Worm (Caenorhabditis elegans) whole organism, L3 larva: ENCODE results near the gene clec-225.

ENCODE experiments used
- R02D3.7 ChIP-seq: fragments of 150-350 bp; optimal IDR thresholded peaks from 2 replicates; lab custom pipeline; 2014; ENCODE audit warnings: missing biosample characterization, missing genetic modification characterization
- ZK546.5 ChIP-seq: sonication (generic microtip); optimal IDR thresholded peaks from 2 replicates; lab custom pipeline; 2017; ENCODE audit warnings: missing biosample characterization, missing genetic modification characterization
- ceh-16 ChIP-seq: sonication (generic microtip); optimal IDR thresholded peaks from 2 replicates; lab custom pipeline; 2017; ENCODE audit warnings: missing biosample characterization, missing genetic modification characterization
- ceh-28 ChIP-seq: fragments of 150-350 bp; optimal IDR thresholded peaks from 2 replicates; lab custom pipeline; 2014; ENCODE audit warnings: missing biosample characterization, missing genetic modification reagents, missing genetic modification characterization
- ceh-82 ChIP-seq: fragments of 150-350 bp; optimal IDR thresholded peaks from 2 replicates; lab custom pipeline; 2014; ENCODE audit warnings: missing biosample characterization, missing genetic modification characterization
- ceh-9 ChIP-seq: sonication (generic microtip); optimal IDR thresholded peaks from 2 replicates; lab custom pipeline; 2018; ENCODE audit warnings: missing biosample characterization, missing genetic modification characterization
- daf-12 ChIP-seq: fragments of 150-350 bp; optimal IDR thresholded peaks from 2 replicates; lab custom pipeline; 2014; ENCODE audit warnings: missing biosample characterization, missing genetic modification reagents, missing genetic modification characterization
- egl-27 ChIP-seq: sonication (generic microtip); optimal IDR thresholded peaks from 4 replicates; lab custom pipeline; 2017; ENCODE audit warnings: missing biosample characterization, missing genetic modification reagents, missing genetic modification characterization
- egl-5 ChIP-seq: fragments of 150-350 bp; optimal IDR thresholded peaks from 2 replicates; lab custom pipeline; 2017; ENCODE audit warnings: missing biosample characterization, missing genetic modification reagents, missing genetic modification characterization, inconsistent platforms
- elt-1 ChIP-seq: fragments of 150-350 bp; optimal IDR thresholded peaks from 2 replicates; lab custom pipeline; 2014; ENCODE audit warnings: missing biosample characterization, missing genetic modification characterization
- elt-2 ChIP-seq: sonication (generic microtip); optimal IDR thresholded peaks from 2 replicates; lab custom pipeline; 2016; ENCODE audit warnings: missing genetic modification reagents, mild to moderate bottlenecking, missing genetic modification characterization, missing compliant biosample characterization
- elt-3 ChIP-seq, 3 experiments: fragments of 150-350 bp in 1 of 3; sonication (generic microtip) in 2 of 3; optimal IDR thresholded peaks; 2 replicates in 2 of 3; 4 replicates in 1 of 3; lab custom pipeline; 2014 to 2017; ENCODE audit warnings: missing biosample characterization in 3 of 3, missing genetic modification characterization in 3 of 3
- fkh-10 ChIP-seq: sonication (generic microtip); optimal IDR thresholded peaks from 2 replicates; lab custom pipeline; 2017; ENCODE audit warnings: missing biosample characterization, missing genetic modification reagents, missing genetic modification characterization
- fkh-2 ChIP-seq: fragments of 150-350 bp; optimal IDR thresholded peaks from 2 replicates; lab custom pipeline; 2014; ENCODE audit warnings: missing biosample characterization, missing genetic modification reagents, missing genetic modification characterization
- hmg-11 ChIP-seq: sonication (generic microtip); optimal IDR thresholded peaks from 2 replicates; lab custom pipeline; 2016; ENCODE audit warnings: missing genetic modification characterization, missing compliant biosample characterization
- jun-1 ChIP-seq: fragments of 150-350 bp; optimal IDR thresholded peaks from 2 replicates; lab custom pipeline; 2014; ENCODE audit warnings: missing biosample characterization, missing genetic modification reagents, missing genetic modification characterization
- lin-15B ChIP-seq: fragments of 150-350 bp; optimal IDR thresholded peaks from 2 replicates; lab custom pipeline; 2014; ENCODE audit warnings: missing biosample characterization, missing genetic modification characterization
- mml-1 ChIP-seq: fragments of 150-350 bp; sonication (generic microtip); optimal IDR thresholded peaks from 3 replicates; lab custom pipeline; 2014; ENCODE audit warnings: missing biosample characterization, missing genetic modification characterization
- nfya-1 ChIP-seq: sonication (generic microtip); optimal IDR thresholded peaks from 2 replicates; lab custom pipeline; 2017; ENCODE audit warnings: missing genetic modification characterization, mild to moderate bottlenecking, missing compliant biosample characterization, antibody characterized with exemption, moderate library complexity; ENCODE audit not compliant: insufficient read depth
- nhr-11 ChIP-seq: fragments of 150-350 bp; optimal IDR thresholded peaks from 2 replicates; lab custom pipeline; 2014; ENCODE audit warnings: missing biosample characterization, missing genetic modification characterization
- nhr-12 ChIP-seq: fragments of 150-350 bp; optimal IDR thresholded peaks from 2 replicates; lab custom pipeline; 2014; ENCODE audit warnings: missing biosample characterization, missing genetic modification characterization
- nhr-23 ChIP-seq: fragments of 150-350 bp; optimal IDR thresholded peaks from 2 replicates; lab custom pipeline; 2014; ENCODE audit warnings: missing biosample characterization, missing genetic modification reagents, missing genetic modification characterization
- nhr-28 ChIP-seq: fragments of 150-350 bp; optimal IDR thresholded peaks from 2 replicates; lab custom pipeline; 2014; ENCODE audit warnings: missing biosample characterization, missing genetic modification characterization
- nhr-43 ChIP-seq: sonication (generic microtip); optimal IDR thresholded peaks from 2 replicates; lab custom pipeline; 2016; ENCODE audit warnings: mild to moderate bottlenecking, missing genetic modification characterization, missing compliant biosample characterization; ENCODE audit not compliant: poor library complexity, severe bottlenecking
- nhr-67 ChIP-seq: fragments of 150-350 bp; optimal IDR thresholded peaks from 2 replicates; lab custom pipeline; 2014; ENCODE audit warnings: missing biosample characterization, missing genetic modification characterization
- nhr-76 ChIP-seq: fragments of 150-350 bp; sonication (generic microtip); optimal IDR thresholded peaks from 5 replicates; lab custom pipeline; 2014; ENCODE audit warnings: missing biosample characterization, missing genetic modification characterization
- pha-4 ChIP-seq: fragments of 150-350 bp; optimal IDR thresholded peaks from 2 replicates; lab custom pipeline; 2014; ENCODE audit warnings: missing biosample characterization, missing genetic modification reagents, missing genetic modification characterization
- pqm-1 ChIP-seq: fragments of 150-350 bp; optimal IDR thresholded peaks from 2 replicates; lab custom pipeline; 2017; ENCODE audit warnings: missing biosample characterization, missing genetic modification characterization, inconsistent platforms
- skn-1 ChIP-seq: fragments of 150-350 bp; optimal IDR thresholded peaks from 2 replicates; lab custom pipeline; 2014; ENCODE audit warnings: missing biosample characterization, missing genetic modification characterization
- snpc-4 ChIP-seq: fragments of 150-350 bp; optimal IDR thresholded peaks from 2 replicates; lab custom pipeline; 2014; ENCODE audit warnings: missing biosample characterization, missing genetic modification characterization
- tbx-2 ChIP-seq: sonication (generic microtip); optimal IDR thresholded peaks from 2 replicates; lab custom pipeline; 2016; ENCODE audit warnings: mild to moderate bottlenecking, missing genetic modification characterization, missing compliant biosample characterization
- unc-39 ChIP-seq: sonication (generic microtip); optimal IDR thresholded peaks from 4 replicates; lab custom pipeline; 2017; ENCODE audit warnings: missing biosample characterization, missing genetic modification characterization
- ztf-11 ChIP-seq: fragments of 150-350 bp; optimal IDR thresholded peaks from 2 replicates; lab custom pipeline; 2014; ENCODE audit warnings: missing biosample characterization, missing genetic modification characterization
- ztf-4 ChIP-seq: fragments of 150-350 bp; optimal IDR thresholded peaks from 2 replicates; lab custom pipeline; 2014; ENCODE audit warnings: missing biosample characterization, missing genetic modification characterization

Gene clec-225

ce11 chrV:13173718-13174117 is 39.0 kb upstream of the clec-225 start:
- no peak for TF ChIP-seq hmg-11
- no peak for TF ChIP-seq elt-3 (tag; optimal IDR thresholded peaks at IDR 0.05; lab: Kevin White, UChicago)
- TF ChIP-seq nfya-1 (tag; lab: Kevin White, UChicago) = no peak
- no peak for TF ChIP-seq nhr-76
- TF ChIP-seq nhr-43 (tag; lab: Kevin White, UChicago) = peak; percentile 5
- TF ChIP-seq ceh-9 (tag; lab: Kevin White, UChicago) = no peak
- TF ChIP-seq lin-15B (tag; lab: Kevin White, UChicago) = no peak
- TF ChIP-seq fkh-2 (tag; lab: Kevin White, UChicago) = no peak
- TF ChIP-seq ceh-16 (tag; lab: Kevin White, UChicago) = no peak
- no peak for TF ChIP-seq ztf-4 (tag; lab: Kevin White, UChicago)
- TF ChIP-seq elt-2 (tag; lab: Kevin White, UChicago) = peak; percentile 17
- no peak for TF ChIP-seq pqm-1 (tag; lab: Kevin White, UChicago)
- no peak for TF ChIP-seq daf-12 (tag; lab: Kevin White, UChicago)
- no peak for TF ChIP-seq elt-1 (tag; lab: Kevin White, UChicago)

ce11 chrV:13170497-13170896 is 35.8 kb upstream of the clec-225 start:
- no peak for TF ChIP-seq ztf-11
- TF ChIP-seq nfya-1 (tag; lab: Kevin White, UChicago) = no peak
- TF ChIP-seq, all 47 proteins: peak for 0

ce11 chrV:13166582-13166981 is 31.9 kb upstream of the clec-225 start:
- no peak for TF ChIP-seq ceh-82 (tag; lab: Kevin White, UChicago)
- peak; percentile 4 for TF ChIP-seq hmg-11
- TF ChIP-seq skn-1 = no peak
- no peak for TF ChIP-seq nhr-43 (tag; lab: Kevin White, UChicago)

- TF ChIP-seq fkh-10 (GFP tag; lab: Kevin White, UChicago) (peak; percentile 40), nhr-67 (tag; lab: Kevin White, UChicago) (no peak), R02D3.7 (tag; lab: Kevin White, UChicago) (no peak)
Measured at ce11 chrV:13165244-13165643, 30.6 kb upstream of the clec-225 start.

- no peak for TF ChIP-seq nhr-28 (tag; lab: Kevin White, UChicago)
- TF ChIP-seq mml-1 (tag; lab: Kevin White, UChicago) = no peak
- TF ChIP-seq ZK546.5 (tag; lab: Kevin White, UChicago) = no peak
- TF ChIP-seq nhr-76 = no peak
- TF ChIP-seq nhr-43 (tag; lab: Kevin White, UChicago) = no peak
- no peak for TF ChIP-seq skn-1
- TF ChIP-seq unc-39 (tag; lab: Kevin White, UChicago) = no peak
- peak; percentile 80 for TF ChIP-seq elt-2 (tag; lab: Kevin White, UChicago)
- TF ChIP-seq nhr-12 = no peak
- TF ChIP-seq ceh-28 (tag; lab: Kevin White, UChicago) = no peak
- TF ChIP-seq egl-5 = no peak
- no peak for TF ChIP-seq ztf-4 (tag; lab: Kevin White, UChicago)
- TF ChIP-seq nfya-1 (tag; lab: Kevin White, UChicago) = no peak
- peak; percentile 14 for TF ChIP-seq snpc-4 (tag; lab: Kevin White, UChicago)
- no peak for TF ChIP-seq nhr-23 (tag; lab: Kevin White, UChicago)
- no peak for TF ChIP-seq egl-27 (tag; lab: Kevin White, UChicago)
- TF ChIP-seq pha-4 (tag; lab: Kevin White, UChicago) = peak; percentile 62
- TF ChIP-seq hmg-11 = no peak
- no peak for TF ChIP-seq tbx-2 (tag; lab: Kevin White, UChicago)
- TF ChIP-seq pqm-1 (tag; lab: Kevin White, UChicago) = peak; percentile 51
- TF ChIP-seq jun-1 (tag; lab: Kevin White, UChicago) = no peak
- TF ChIP-seq ztf-11 = no peak
- TF ChIP-seq fkh-2 (tag; lab: Kevin White, UChicago) = no peak
- no peak for TF ChIP-seq nhr-11 (tag; lab: Kevin White, UChicago)
- TF ChIP-seq lin-15B (tag; lab: Kevin White, UChicago) = no peak
- TF ChIP-seq, all 47 proteins: peak for 4
Measured at ce11 chrV:13163841-13164240, 29.2 kb upstream of the clec-225 start.
